Fruit fly (Drosophila melanogaster) whole organism, embryonic: Measurements from ENCODE around the gene Cul3.

ENCODE experiments used
- ATbp ChIP-seq: fragments of 200-800 bp; sonication (Bioruptor generic); optimal IDR thresholded peaks from 2 replicates; lab custom pipeline; 2017; ENCODE audit warnings: missing biosample characterization, mild to moderate bottlenecking, missing genetic modification characterization, missing genetic modification reagents
- Ada2b ChIP-seq: fragments of 200-800 bp; sonication (Bioruptor generic); IDR thresholded peaks from 2 replicates; pipeline ENCODE4 v1.3.6; 2022; ENCODE audit warnings: missing biosample characterization, missing genetic modification characterization
- Bdp1 ChIP-seq: fragments of 200-800 bp; sonication (Bioruptor generic); optimal IDR thresholded peaks from 3 replicates; lab custom pipeline; 2016; ENCODE audit warnings: missing biosample characterization, missing genetic modification characterization
- CG10209 ChIP-seq: fragments of 200-800 bp; sonication (Bioruptor generic); optimal IDR thresholded peaks from 3 replicates; lab custom pipeline; 2017; ENCODE audit warnings: missing biosample characterization, mild to moderate bottlenecking, missing genetic modification characterization, missing genetic modification reagents
- CG1024 ChIP-seq: fragments of 200-800 bp; sonication (Bioruptor generic); IDR thresholded peaks from 2 replicates; pipeline ENCODE4 v1.3.6; 2022; ENCODE audit warnings: missing biosample characterization, missing genetic modification characterization
- CG10267 ChIP-seq: fragments of 200-800 bp; sonication (Bioruptor generic); optimal IDR thresholded peaks from 2 replicates; lab custom pipeline; 2018; ENCODE audit warnings: missing biosample characterization, mild to moderate bottlenecking, missing genetic modification characterization, moderate library complexity
- CG10979 ChIP-seq: fragments of 200-800 bp; sonication (Bioruptor generic); optimal IDR thresholded peaks from 2 replicates; lab custom pipeline; 2018; ENCODE audit warnings: missing biosample characterization, mild to moderate bottlenecking, missing genetic modification characterization, moderate library complexity
- CG11504 ChIP-seq: fragments of 200-800 bp; sonication (Bioruptor generic); optimal IDR thresholded peaks from 3 replicates; lab custom pipeline; 2019; ENCODE audit warnings: missing biosample characterization, mild to moderate bottlenecking, missing genetic modification characterization, moderate library complexity
- CG1233 ChIP-seq: fragments of 200-800 bp; sonication (Bioruptor generic); optimal IDR thresholded peaks from 4 replicates; lab custom pipeline; 2018; ENCODE audit warnings: missing biosample characterization, mild to moderate bottlenecking, missing genetic modification characterization
- CG14710 ChIP-seq: fragments of 200-800 bp; sonication (Bioruptor generic); optimal IDR thresholded peaks from 3 replicates; lab custom pipeline; 2019; ENCODE audit warnings: missing biosample characterization, mild to moderate bottlenecking, missing genetic modification characterization, moderate library complexity
- CG1603 ChIP-seq: fragments of 200-800 bp; sonication (Bioruptor generic); optimal IDR thresholded peaks from 2 replicates; lab custom pipeline; 2019; ENCODE audit warnings: missing biosample characterization, mild to moderate bottlenecking, missing genetic modification characterization, moderate library complexity
- CG16779 ChIP-seq: fragments of 200-800 bp; sonication (Bioruptor generic); IDR thresholded peaks from 2 replicates; pipeline ENCODE4 v1.3.6; 2022; ENCODE audit warnings: missing biosample characterization, missing genetic modification characterization
- CG17361 ChIP-seq: fragments of 200-800 bp; sonication (Bioruptor generic); IDR thresholded peaks from 3 replicates; pipeline ENCODE4 v1.3.6; 2022; ENCODE audit warnings: missing biosample characterization, missing genetic modification characterization
- CG17829 ChIP-seq: fragments of 200-800 bp; optimal IDR thresholded peaks from 2 replicates; lab custom pipeline; 2019; ENCODE audit warnings: missing biosample characterization, mild to moderate bottlenecking, missing genetic modification characterization, moderate library complexity
- CG18262 ChIP-seq: fragments of 200-800 bp; optimal IDR thresholded peaks from 3 replicates; lab custom pipeline; 2019; ENCODE audit warnings: missing biosample characterization, mild to moderate bottlenecking, missing genetic modification characterization, moderate library complexity
- CG2712 ChIP-seq: fragments of 200-800 bp; optimal IDR thresholded peaks from 3 replicates; lab custom pipeline; 2019; ENCODE audit warnings: missing biosample characterization, mild to moderate bottlenecking, missing genetic modification characterization, moderate library complexity
- CG31441 ChIP-seq: fragments of 200-800 bp; sonication (Bioruptor generic); IDR thresholded peaks from 2 replicates; pipeline ENCODE4 v1.3.6; 2022; ENCODE audit warnings: missing biosample characterization, missing genetic modification characterization
- CG3163 ChIP-seq: fragments of 200-800 bp; sonication (Bioruptor generic); optimal IDR thresholded peaks from 3 replicates; lab custom pipeline; 2016; ENCODE audit warnings: missing biosample characterization, missing genetic modification characterization
- CG3995 ChIP-seq: fragments of 200-800 bp; sonication (Bioruptor generic); optimal IDR thresholded peaks from 3 replicates; lab custom pipeline; 2016; ENCODE audit warnings: missing biosample characterization, missing genetic modification characterization
- CG6683 ChIP-seq: fragments of 200-800 bp; sonication (Bioruptor generic); optimal IDR thresholded peaks from 2 replicates; lab custom pipeline; 2017; ENCODE audit warnings: missing biosample characterization, mild to moderate bottlenecking, missing genetic modification characterization, missing genetic modification reagents
- CG7987 ChIP-seq: fragments of 200-800 bp; sonication (Bioruptor generic); optimal IDR thresholded peaks from 2 replicates; lab custom pipeline; 2018; ENCODE audit warnings: missing biosample characterization, mild to moderate bottlenecking, missing genetic modification characterization, moderate library complexity
- CG9609 ChIP-seq: fragments of 200-800 bp; sonication (Bioruptor generic); optimal IDR thresholded peaks from 3 replicates; lab custom pipeline; 2016; ENCODE audit warnings: missing biosample characterization, missing genetic modification characterization
- CG9727 ChIP-seq: fragments of 200-800 bp; sonication (Bioruptor generic); optimal IDR thresholded peaks from 3 replicates; lab custom pipeline; 2017; ENCODE audit warnings: missing biosample characterization, mild to moderate bottlenecking, missing genetic modification characterization
- CG9817 ChIP-seq: fragments of 200-800 bp; sonication (Bioruptor generic); optimal IDR thresholded peaks from 2 replicates; lab custom pipeline; 2018; ENCODE audit warnings: missing biosample characterization, mild to moderate bottlenecking, missing genetic modification characterization, moderate library complexity
- CrebB ChIP-seq: fragments of 200-800 bp; sonication (Bioruptor generic); optimal IDR thresholded peaks from 3 replicates; lab custom pipeline; 2018; ENCODE audit warnings: missing biosample characterization, mild to moderate bottlenecking, missing genetic modification characterization
- Kr ChIP-seq: fragments of 200-800 bp; sonication (Bioruptor generic); optimal IDR thresholded peaks from 2 replicates; lab custom pipeline; 2017; ENCODE audit warnings: missing biosample characterization, mild to moderate bottlenecking, missing genetic modification characterization
- Xrp1 ChIP-seq: fragments of 200-800 bp; sonication (Bioruptor generic); IDR thresholded peaks from 2 replicates; pipeline ENCODE4 v1.3.6; 2022; ENCODE audit warnings: missing biosample characterization, missing genetic modification characterization
- az2 ChIP-seq: fragments of 200-800 bp; sonication (Bioruptor generic); optimal IDR thresholded peaks from 3 replicates; lab custom pipeline; 2016; ENCODE audit warnings: missing biosample characterization, missing genetic modification characterization
- bsh ChIP-seq, 2 experiments: fragments of 200-800 bp; sonication (Bioruptor generic); optimal IDR thresholded peaks; 2 replicates each; lab custom pipeline; 2017 to 2018; ENCODE audit warnings: mild to moderate bottlenecking in 2 of 2, missing biosample characterization in 2 of 2, missing genetic modification characterization in 2 of 2, moderate library complexity in 1 of 2
- cato ChIP-seq: fragments of 200-800 bp; sonication (Bioruptor generic); optimal IDR thresholded peaks from 2 replicates; lab custom pipeline; 2016; ENCODE audit warnings: missing biosample characterization, missing genetic modification characterization, borderline replicate concordance
- dmrt11E ChIP-seq: fragments of 200-800 bp; sonication (Bioruptor generic); optimal IDR thresholded peaks from 3 replicates; lab custom pipeline; 2018; ENCODE audit warnings: missing biosample characterization, mild to moderate bottlenecking, missing genetic modification characterization, moderate library complexity
- emc ChIP-seq: fragments of 200-800 bp; sonication (Bioruptor generic); optimal IDR thresholded peaks from 2 replicates; lab custom pipeline; 2016; ENCODE audit warnings: missing biosample characterization, missing genetic modification characterization
- gem ChIP-seq: fragments of 200-800 bp; sonication (Bioruptor generic); optimal IDR thresholded peaks from 2 replicates; lab custom pipeline; 2019; ENCODE audit warnings: missing biosample characterization, mild to moderate bottlenecking, missing genetic modification characterization, moderate library complexity
- grau ChIP-seq: fragments of 200-800 bp; optimal IDR thresholded peaks from 3 replicates; lab custom pipeline; 2019; ENCODE audit warnings: missing biosample characterization, mild to moderate bottlenecking, missing genetic modification characterization, moderate library complexity
- gsb-n ChIP-seq: fragments of 200-800 bp; sonication (Bioruptor generic); optimal IDR thresholded peaks from 3 replicates; lab custom pipeline; 2018; ENCODE audit warnings: missing biosample characterization, mild to moderate bottlenecking, missing genetic modification characterization
- insv ChIP-seq, 2 experiments: fragments of 200-800 bp; sonication (Bioruptor generic); optimal IDR thresholded peaks; 3 replicates each; lab custom pipeline; 2016 to 2018; ENCODE audit warnings: missing biosample characterization in 2 of 2, missing genetic modification characterization in 2 of 2
- inv ChIP-seq: fragments of 200-800 bp; sonication (Bioruptor generic); IDR thresholded peaks from 2 replicates; pipeline ENCODE4 v1.3.6; 2022; ENCODE audit warnings: missing biosample characterization, missing genetic modification characterization; ENCODE audit not compliant: partially characterized antibody
- knrl ChIP-seq: fragments of 200-800 bp; sonication (Bioruptor generic); IDR thresholded peaks from 3 replicates; pipeline ENCODE4 v1.3.6; 2022; ENCODE audit warnings: missing biosample characterization, missing genetic modification characterization; ENCODE audit not compliant: partially characterized antibody
- lola ChIP-seq, 3 experiments: fragments of >200 bp in 2 of 3; fragments of 200-800 bp in 1 of 3; sonication (Bioruptor generic) in 1 of 3; optimal IDR thresholded peaks; 2 replicates each; lab custom pipeline; 2017 to 2019; ENCODE audit warnings: missing biosample characterization in 3 of 3, missing genetic modification characterization in 3 of 3, mild to moderate bottlenecking in 1 of 3, moderate library complexity in 1 of 3
- nom ChIP-seq: fragments of 200-800 bp; sonication (Bioruptor generic); optimal IDR thresholded peaks from 2 replicates; lab custom pipeline; 2017; ENCODE audit warnings: missing biosample characterization, missing genetic modification characterization, mild to moderate bottlenecking, moderate library complexity, missing genetic modification reagents
- org-1 ChIP-seq: fragments of 200-800 bp; sonication (Bioruptor generic); optimal IDR thresholded peaks from 2 replicates; lab custom pipeline; 2017; ENCODE audit warnings: missing biosample characterization, missing genetic modification characterization
- phol ChIP-seq: fragments of 200-800 bp; sonication (Bioruptor generic); optimal IDR thresholded peaks from 3 replicates; lab custom pipeline; 2018; ENCODE audit warnings: missing biosample characterization, mild to moderate bottlenecking, missing genetic modification characterization, moderate library complexity
- prd ChIP-seq, 3 experiments: fragments of >200 bp in 2 of 3; fragments of 200-800 bp in 1 of 3; sonication (Bioruptor generic) in 1 of 3; optimal IDR thresholded peaks in 2 of 3; IDR thresholded peaks in 1 of 3; 2 replicates in 2 of 3; 3 replicates in 1 of 3; pipeline versions ENCODE4 v1.3.6 to Lab custom; 2017 to 2022; ENCODE audit warnings: missing biosample characterization in 1 of 3, missing genetic modification characterization in 1 of 3
- row ChIP-seq: fragments of 200-800 bp; sonication (Bioruptor generic); IDR thresholded peaks from 3 replicates; pipeline ENCODE4 v1.3.6; 2022; ENCODE audit warnings: missing biosample characterization, missing genetic modification characterization
- sna ChIP-seq: fragments of 200-800 bp; sonication (Bioruptor generic); IDR thresholded peaks from 2 replicates; pipeline ENCODE4 v1.3.6; 2022; ENCODE audit warnings: missing biosample characterization, missing genetic modification characterization; ENCODE audit not compliant: partially characterized antibody
- zf30C ChIP-seq: fragments of 200-800 bp; sonication (Bioruptor generic); optimal IDR thresholded peaks from 3 replicates; lab custom pipeline; 2018; ENCODE audit warnings: missing biosample characterization, mild to moderate bottlenecking, missing genetic modification characterization

The Cul3 gene

dm6 chr2L:15316410-15316809 lies 44.6 kb upstream of the Cul3 start:
- TF ChIP-seq grau (tag; lab: Kevin White, UChicago): no peak
- TF ChIP-seq insv (GFP tag; optimal IDR thresholded peaks at IDR 0.05; lab: Kevin White, UChicago): no peak
- peak; percentile 5 for TF ChIP-seq CG11504 (tag; lab: Kevin White, UChicago)
- no peak for TF ChIP-seq Bdp1 (GFP tag; lab: Kevin White, UChicago)
- TF ChIP-seq CG6683 (GFP tag; lab: Kevin White, UChicago): no peak
- TF ChIP-seq knrl (GFP tag; lab: Robert Waterston, UW): no peak
- peak; percentile 10 for TF ChIP-seq CG14710
- TF ChIP-seq CG10267 (tag; lab: Kevin White, UChicago): peak; percentile 32
- TF ChIP-seq bsh (GFP tag; optimal IDR thresholded peaks at IDR 0.05; lab: Kevin White, UChicago): peak in 1 of 2 experiments; percentile 1
- TF ChIP-seq CG2712 (tag; lab: Kevin White, UChicago): peak; percentile 30
- peak; percentile 8; the same call in 1 of the 2 replicates for TF ChIP-seq Xrp1 (GFP tag; lab: Robert Waterston, UW)
- no peak for TF ChIP-seq CG1233 (GFP tag; lab: Kevin White, UChicago)
- TF ChIP-seq lola (GFP tag; optimal IDR thresholded peaks at IDR 0.05; lab: Kevin White, UChicago): peak in 1 of 3 experiments; percentile 25
- TF ChIP-seq dmrt11E (tag; lab: Kevin White, UChicago): peak; percentile 64
- no peak for TF ChIP-seq nom (GFP tag; lab: Kevin White, UChicago)
- no peak for TF ChIP-seq sna (GFP tag; lab: Robert Waterston, UW)
- TF ChIP-seq gem (tag; lab: Kevin White, UChicago): peak; percentile 30
- TF ChIP-seq CG18262: peak; percentile 39
- no peak for TF ChIP-seq CG7987 (GFP tag; lab: Kevin White, UChicago)
- 0 out of 3 replicates have a peak, but pooled peaks have one; percentile 7 for TF ChIP-seq row
- no peak for TF ChIP-seq Kr (GFP tag; lab: Kevin White, UChicago)
- TF ChIP-seq CG10979 (tag; lab: Kevin White, UChicago): peak; percentile 20
- TF ChIP-seq prd (optimal IDR thresholded peaks at IDR 0.05; lab: Kevin White, UChicago): no peak
- TF ChIP-seq prd (GFP tag; IDR thresholded peaks at IDR 0.05; lab: Robert Waterston, UW): 0 out of 3 replicates have a peak, but pooled peaks have one; percentile 1
- TF ChIP-seq cato (GFP tag; lab: Kevin White, UChicago): no peak

- TF ChIP-seq emc (no peak), org-1 (GFP tag; lab: Kevin White, UChicago) (no peak), CG3995 (GFP tag; lab: Kevin White, UChicago) (no peak), CG3163 (GFP tag; lab: Kevin White, UChicago) (no peak), CG10267 (tag; lab: Kevin White, UChicago) (peak; percentile 24), CG17829 (peak; percentile 27), zf30C (peak; percentile 35), CG31441 (GFP tag; lab: Robert Waterston, UW) (0 out of 2 replicates have a peak, but pooled peaks have one; percentile 17), Ada2b (GFP tag; lab: Robert Waterston, UW) (no peak), CG16779 (GFP tag; lab: Robert Waterston, UW) (no peak), CG14710 (peak; percentile 9), az2 (GFP tag; lab: Kevin White, UChicago) (no peak), CG10209 (GFP tag; lab: Kevin White, UChicago) (no peak), Xrp1 (GFP tag; lab: Robert Waterston, UW) (peak; percentile 30; the same call in 1 of the 2 replicates), CG17361 (GFP tag; lab: Robert Waterston, UW) (0 out of 3 replicates have a peak, but pooled peaks have one; percentile 15), ATbp (no peak), CG18262 (peak; percentile 51), CG1603 (no peak), CG9817 (no peak), CG9727 (peak; percentile 27), sna (GFP tag; lab: Robert Waterston, UW) (no peak), CG1024 (GFP tag; lab: Robert Waterston, UW) (no peak), inv (GFP tag; lab: Robert Waterston, UW) (no peak), gsb-n (tag; lab: Kevin White, UChicago) (no peak), gem (tag; lab: Kevin White, UChicago) (peak; percentile 46), CG9609 (GFP tag; lab: Kevin White, UChicago) (no peak), CG2712 (tag; lab: Kevin White, UChicago) (peak; percentile 45), dmrt11E (tag; lab: Kevin White, UChicago) (peak; percentile 55), CrebB (tag; lab: Kevin White, UChicago) (no peak), phol (tag; lab: Kevin White, UChicago) (peak; percentile 4)
Observed at dm6 chr2L:15314903-15315302, 43.1 kb upstream of the Cul3 start.
